Fruit fly (Drosophila melanogaster) whole organism, embryonic: Measurements from ENCODE around the gene CG43121.

Experiments
- Ada2b ChIP-seq: fragments of 200-800 bp; sonication (Bioruptor generic); IDR thresholded peaks from 2 replicates; pipeline ENCODE4 v1.3.6; 2022; ENCODE audit warnings: missing biosample characterization, missing genetic modification characterization
- CG10321 ChIP-seq: fragments of 200-800 bp; sonication (Bioruptor generic); IDR thresholded peaks from 2 replicates; pipeline ENCODE4 v1.3.6; 2022; ENCODE audit warnings: missing biosample characterization, missing genetic modification characterization
- CG10543 ChIP-seq: fragments of 200-800 bp; sonication (Bioruptor generic); optimal IDR thresholded peaks from 3 replicates; lab custom pipeline; 2017; ENCODE audit warnings: missing biosample characterization, mild to moderate bottlenecking, missing genetic modification characterization, moderate library complexity
- CG10959 ChIP-seq: fragments of 200-800 bp; sonication (Bioruptor generic); IDR thresholded peaks from 2 replicates; pipeline ENCODE4 v1.3.6; 2022; ENCODE audit warnings: missing biosample characterization, missing genetic modification characterization
- CG12155 ChIP-seq: fragments of 200-800 bp; sonication (Bioruptor generic); optimal IDR thresholded peaks from 3 replicates; lab custom pipeline; 2016; ENCODE audit warnings: missing biosample characterization, missing genetic modification characterization
- CG13775 ChIP-seq: fragments of 200-800 bp; sonication (Bioruptor generic); optimal IDR thresholded peaks from 3 replicates; lab custom pipeline; 2017; ENCODE audit warnings: missing biosample characterization, mild to moderate bottlenecking, missing genetic modification characterization
- CG1647 ChIP-seq: fragments of 200-800 bp; sonication (Bioruptor generic); optimal IDR thresholded peaks from 3 replicates; lab custom pipeline; 2016; ENCODE audit warnings: missing biosample characterization, missing genetic modification characterization
- CG16815 ChIP-seq: fragments of 200-800 bp; sonication (Bioruptor generic); optimal IDR thresholded peaks from 3 replicates; lab custom pipeline; 2017; ENCODE audit warnings: missing biosample characterization, mild to moderate bottlenecking, missing genetic modification characterization
- CG17328 ChIP-seq: fragments of 200-800 bp; sonication (Bioruptor generic); IDR thresholded peaks from 2 replicates; pipeline ENCODE4 v1.3.6; 2022; ENCODE audit warnings: missing biosample characterization, missing genetic modification characterization
- CG17359 ChIP-seq: fragments of 200-800 bp; sonication (Bioruptor generic); optimal IDR thresholded peaks from 3 replicates; lab custom pipeline; 2018; ENCODE audit warnings: missing biosample characterization, mild to moderate bottlenecking, missing genetic modification characterization, moderate library complexity
- CG1792 ChIP-seq: fragments of 200-800 bp; sonication (Bioruptor generic); optimal IDR thresholded peaks from 2 replicates; lab custom pipeline; 2016; ENCODE audit warnings: missing biosample characterization, missing genetic modification characterization
- CG2120 ChIP-seq: fragments of 200-800 bp; sonication (Bioruptor generic); optimal IDR thresholded peaks from 3 replicates; lab custom pipeline; 2016; ENCODE audit warnings: missing biosample characterization, missing genetic modification characterization
- CG2199 ChIP-seq: fragments of 200-800 bp; sonication (Bioruptor generic); IDR thresholded peaks from 3 replicates; pipeline ENCODE4 v1.3.6; 2022; ENCODE audit warnings: missing biosample characterization, missing genetic modification characterization
- CG31388 ChIP-seq: fragments of 200-800 bp; sonication (Bioruptor generic); optimal IDR thresholded peaks from 2 replicates; lab custom pipeline; 2016; ENCODE audit warnings: missing biosample characterization, missing genetic modification characterization
- CG31441 ChIP-seq: fragments of 200-800 bp; sonication (Bioruptor generic); IDR thresholded peaks from 2 replicates; pipeline ENCODE4 v1.3.6; 2022; ENCODE audit warnings: missing biosample characterization, missing genetic modification characterization
- CG33213 ChIP-seq: fragments of 200-800 bp; sonication (Bioruptor generic); optimal IDR thresholded peaks from 3 replicates; lab custom pipeline; 2016; ENCODE audit warnings: missing biosample characterization, missing genetic modification characterization
- CG33557 ChIP-seq: fragments of 200-800 bp; sonication (Bioruptor generic); optimal IDR thresholded peaks from 2 replicates; lab custom pipeline; 2019; ENCODE audit warnings: missing biosample characterization, mild to moderate bottlenecking, missing genetic modification characterization, moderate library complexity
- CG3407 ChIP-seq: fragments of 200-800 bp; sonication (Bioruptor generic); optimal IDR thresholded peaks from 2 replicates; lab custom pipeline; 2018; ENCODE audit warnings: missing biosample characterization, mild to moderate bottlenecking, missing genetic modification characterization
- CG6813 ChIP-seq: fragments of 200-800 bp; sonication (Bioruptor generic); optimal IDR thresholded peaks from 2 replicates; lab custom pipeline; 2017; ENCODE audit warnings: missing biosample characterization, missing genetic modification characterization, mild to moderate bottlenecking, moderate library complexity, missing genetic modification reagents
- CG7271 ChIP-seq: fragments of 200-800 bp; sonication (Bioruptor generic); optimal IDR thresholded peaks from 2 replicates; lab custom pipeline; 2018; ENCODE audit warnings: missing biosample characterization, mild to moderate bottlenecking, missing genetic modification characterization, moderate library complexity
- CG7839 ChIP-seq: fragments of 200-800 bp; sonication (Bioruptor generic); optimal IDR thresholded peaks from 3 replicates; lab custom pipeline; 2018; ENCODE audit warnings: missing biosample characterization, mild to moderate bottlenecking, missing genetic modification characterization, moderate library complexity
- CG7928 ChIP-seq: fragments of 200-800 bp; sonication (Bioruptor generic); optimal IDR thresholded peaks from 2 replicates; lab custom pipeline; 2017; ENCODE audit warnings: missing biosample characterization, mild to moderate bottlenecking, missing genetic modification characterization
- CG8290 ChIP-seq, 3 experiments: fragments of 200-800 bp; sonication (Bioruptor generic); optimal IDR thresholded peaks; 2 replicates each; lab custom pipeline; 2016 to 2019; ENCODE audit warnings: missing biosample characterization in 3 of 3, missing genetic modification characterization in 3 of 3, mild to moderate bottlenecking in 2 of 3, moderate library complexity in 1 of 3
- Drgx ChIP-seq: fragments of 200-800 bp; sonication (Bioruptor generic); IDR thresholded peaks from 2 replicates; pipeline ENCODE4 v1.3.6; 2022; ENCODE audit warnings: missing biosample characterization, missing genetic modification characterization
- HLH4C ChIP-seq: fragments of 200-800 bp; sonication (Bioruptor generic); IDR thresholded peaks from 3 replicates; pipeline ENCODE4 v1.3.6; 2022; ENCODE audit warnings: missing biosample characterization, missing genetic modification characterization; ENCODE audit not compliant: partially characterized antibody
- Lpt ChIP-seq: fragments of >200 bp; optimal IDR thresholded peaks from 2 replicates; lab custom pipeline; 2018; ENCODE audit warnings: missing biosample characterization, missing genetic modification characterization
- MBD-R2 ChIP-seq: fragments of 200-800 bp; sonication (Bioruptor generic); IDR thresholded peaks from 2 replicates; pipeline ENCODE4 v1.3.6; 2022; ENCODE audit warnings: missing biosample characterization, missing genetic modification characterization
- Med ChIP-seq: fragments of 200-800 bp; sonication (Bioruptor generic); peaks from one replicate; lab custom pipeline; 2016; ENCODE audit warnings: missing biosample characterization, missing genetic modification characterization, mild to moderate bottlenecking, inconsistent platforms, moderate library complexity
- Mes4 ChIP-seq: fragments of 200-800 bp; sonication (Bioruptor generic); optimal IDR thresholded peaks from 2 replicates; lab custom pipeline; 2016; ENCODE audit warnings: missing biosample characterization, missing genetic modification characterization
- NfI ChIP-seq: fragments of 200-800 bp; sonication (Bioruptor generic); optimal IDR thresholded peaks from 3 replicates; lab custom pipeline; 2018; ENCODE audit warnings: missing biosample characterization, mild to moderate bottlenecking, missing genetic modification characterization, moderate library complexity
- Rfx ChIP-seq: fragments of 200-800 bp; sonication (Bioruptor generic); IDR thresholded peaks from 2 replicates; pipeline ENCODE4 v1.3.6; 2022; ENCODE audit warnings: missing biosample characterization, missing genetic modification characterization
- ara ChIP-seq: fragments of 200-800 bp; sonication (Bioruptor generic); IDR thresholded peaks from 2 replicates; pipeline ENCODE4 v1.3.6; 2022; ENCODE audit warnings: missing biosample characterization, missing genetic modification characterization
- az2 ChIP-seq: fragments of 200-800 bp; sonication (Bioruptor generic); optimal IDR thresholded peaks from 3 replicates; lab custom pipeline; 2016; ENCODE audit warnings: missing biosample characterization, missing genetic modification characterization
- bowl ChIP-seq: fragments of 200-800 bp; sonication (Bioruptor generic); IDR thresholded peaks from 2 replicates; pipeline ENCODE4 v1.3.6; 2022; ENCODE audit warnings: missing biosample characterization, missing genetic modification characterization
- danr ChIP-seq: fragments of 200-800 bp; sonication (Bioruptor generic); IDR thresholded peaks from 2 replicates; pipeline ENCODE4 v1.3.6; 2022; ENCODE audit warnings: missing biosample characterization, missing genetic modification characterization
- ewg ChIP-seq: fragments of 200-800 bp; sonication (Bioruptor generic); optimal IDR thresholded peaks from 3 replicates; lab custom pipeline; 2017; ENCODE audit warnings: mild to moderate bottlenecking, missing biosample characterization, missing genetic modification reagents, missing genetic modification characterization
- fd64A ChIP-seq: fragments of 200-800 bp; sonication (Bioruptor generic); optimal IDR thresholded peaks from 3 replicates; lab custom pipeline; 2018; ENCODE audit warnings: missing biosample characterization, mild to moderate bottlenecking, missing genetic modification characterization
- fd96Cb ChIP-seq: fragments of 200-800 bp; sonication (Bioruptor generic); optimal IDR thresholded peaks from 2 replicates; lab custom pipeline; 2018; ENCODE audit warnings: missing biosample characterization, mild to moderate bottlenecking, missing genetic modification characterization, moderate library complexity
- gfzf ChIP-seq: fragments of 200-800 bp; sonication (Bioruptor generic); optimal IDR thresholded peaks from 2 replicates; lab custom pipeline; 2016; ENCODE audit warnings: missing biosample characterization, mild to moderate bottlenecking, missing genetic modification characterization, moderate library complexity
- grau ChIP-seq: fragments of 200-800 bp; optimal IDR thresholded peaks from 3 replicates; lab custom pipeline; 2019; ENCODE audit warnings: missing biosample characterization, mild to moderate bottlenecking, missing genetic modification characterization, moderate library complexity
- ind ChIP-seq: fragments of 200-800 bp; sonication (Bioruptor generic); optimal IDR thresholded peaks from 3 replicates; lab custom pipeline; 2016; ENCODE audit warnings: missing biosample characterization, missing genetic modification characterization
- lab ChIP-seq: fragments of 200-800 bp; sonication (Bioruptor generic); optimal IDR thresholded peaks from 3 replicates; lab custom pipeline; 2017; ENCODE audit warnings: missing biosample characterization, missing genetic modification characterization, mild to moderate bottlenecking, moderate library complexity, missing genetic modification reagents
- nerfin-2 ChIP-seq: fragments of 200-800 bp; sonication (Bioruptor generic); IDR thresholded peaks from 2 replicates; pipeline ENCODE4 v1.3.6; 2022; ENCODE audit warnings: missing biosample characterization, missing genetic modification characterization; ENCODE audit not compliant: partially characterized antibody
- sd ChIP-seq: fragments of 200-800 bp; sonication (Bioruptor generic); optimal IDR thresholded peaks from 3 replicates; lab custom pipeline; 2018; ENCODE audit warnings: missing biosample characterization, mild to moderate bottlenecking, missing genetic modification characterization, moderate library complexity
- sens ChIP-seq: fragments of 200-800 bp; sonication (Bioruptor generic); peaks from one replicate; lab custom pipeline; 2016; ENCODE audit warnings: missing biosample characterization, missing genetic modification characterization
- slbo ChIP-seq: fragments of 200-800 bp; sonication (Bioruptor generic); IDR thresholded peaks from 2 replicates; pipeline ENCODE4 v1.3.6; 2022; ENCODE audit warnings: missing biosample characterization, missing genetic modification characterization
- ttk ChIP-seq: fragments of 200-800 bp; sonication (Bioruptor generic); IDR thresholded peaks from 2 replicates; pipeline ENCODE4 v2.1.2; 2022; ENCODE audit warnings: missing biosample characterization, missing genetic modification characterization
- wdn ChIP-seq: fragments of 200-800 bp; sonication (Bioruptor generic); IDR thresholded peaks from 2 replicates; pipeline ENCODE4 v1.3.6; 2022; ENCODE audit warnings: missing biosample characterization, missing genetic modification characterization
- zfh1 ChIP-seq: fragments of 200-800 bp; sonication (Bioruptor generic); IDR thresholded peaks from 3 replicates; pipeline ENCODE4 v1.3.6; 2022; ENCODE audit warnings: missing biosample characterization, missing genetic modification characterization

CG43121 gene

DNA sequence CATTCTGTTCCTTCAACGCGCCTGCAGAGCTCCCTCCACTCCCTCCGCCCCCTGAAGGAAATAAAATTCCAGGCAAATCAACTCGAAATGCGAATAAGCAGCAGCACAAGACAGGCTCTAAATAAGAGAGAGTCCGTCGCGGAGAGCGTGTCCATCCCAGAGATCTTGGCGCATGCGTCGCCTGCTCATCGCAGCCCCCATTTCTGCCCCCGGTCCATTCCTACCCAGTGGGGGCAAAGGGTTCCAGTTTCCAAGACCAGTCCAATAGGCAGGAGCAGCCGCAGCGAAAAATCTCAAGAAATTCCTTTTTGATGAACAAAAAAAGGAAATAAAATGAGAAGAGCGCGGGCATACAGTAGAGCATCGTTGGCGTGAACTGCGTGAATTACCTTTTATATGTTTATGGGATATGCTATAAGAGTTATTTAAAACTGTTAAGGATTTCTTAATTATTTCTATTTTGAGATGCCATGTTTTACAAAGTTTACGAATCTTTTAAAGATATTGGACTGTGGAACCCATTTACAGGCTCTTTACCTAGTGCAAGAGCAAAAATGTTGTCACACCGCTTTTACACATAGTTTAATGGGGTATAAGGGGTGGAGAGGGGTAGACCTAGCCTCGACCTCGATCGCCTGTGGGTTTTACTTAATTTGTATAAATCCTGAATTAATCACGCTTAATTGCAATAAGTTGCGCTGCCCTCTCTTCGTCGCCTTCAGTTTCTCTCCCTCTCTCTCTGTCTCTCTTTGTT lies 38.0 kb downstream of the CG43121 start (continued):
- no peak for TF ChIP-seq NfI (GFP tag; lab: Kevin White, UChicago)
- TF ChIP-seq Med (GFP tag; lab: Kevin White, UChicago), result peak; percentile 70
- TF ChIP-seq CG31388 (GFP tag; lab: Kevin White, UChicago), result no peak
- TF ChIP-seq sens (GFP tag; lab: Kevin White, UChicago), result peak; percentile 88
- TF ChIP-seq CG7928, result no peak
- TF ChIP-seq CG10321 (GFP tag; lab: Robert Waterston, UW), result no peak
- peak; percentile 20 for TF ChIP-seq CG7839
- TF ChIP-seq CG2199 (GFP tag; lab: Robert Waterston, UW), result no peak
- TF ChIP-seq CG33213, result peak; percentile 27
- TF ChIP-seq az2 (GFP tag; lab: Kevin White, UChicago), result peak; percentile 23
- no peak for TF ChIP-seq CG33557
- no peak; the same call in 1 of the 2 replicates for TF ChIP-seq MBD-R2 (GFP tag; lab: Robert Waterston, UW)
- TF ChIP-seq lab (GFP tag; lab: Kevin White, UChicago), result no peak
- no peak for TF ChIP-seq CG17328 (GFP tag; lab: Robert Waterston, UW)
- 0 out of 2 replicates have a peak, but pooled peaks have one; percentile 10 for TF ChIP-seq Rfx (GFP tag; lab: Robert Waterston, UW)
- no peak for TF ChIP-seq gfzf (GFP tag; lab: Kevin White, UChicago)
- no peak for TF ChIP-seq CG12155 (GFP tag; lab: Kevin White, UChicago)
- TF ChIP-seq fd96Cb (tag; lab: Kevin White, UChicago), result peak; percentile 46
- TF ChIP-seq bowl (GFP tag; lab: Robert Waterston, UW), result no peak
- peak; percentile 93 for TF ChIP-seq grau (tag; lab: Kevin White, UChicago)
- no peak for TF ChIP-seq CG1792 (GFP tag; lab: Kevin White, UChicago)
- TF ChIP-seq CG3407, result no peak
- TF ChIP-seq CG16815, result peak; percentile 5
- 0 out of 2 replicates have a peak, but pooled peaks have one; percentile 39 for TF ChIP-seq CG31441 (GFP tag; lab: Robert Waterston, UW)
- 0 out of 2 replicates have a peak, but pooled peaks have one; percentile 42 for TF ChIP-seq nerfin-2
- no peak for TF ChIP-seq danr (GFP tag; lab: Robert Waterston, UW)
- peak; percentile 35 for TF ChIP-seq ind (GFP tag; lab: Kevin White, UChicago)
- no peak for TF ChIP-seq fd64A (GFP tag; lab: Kevin White, UChicago)
- 0 out of 3 replicates have a peak, but pooled peaks have one; percentile 13 for TF ChIP-seq HLH4C (GFP tag; lab: Robert Waterston, UW)
- no peak for TF ChIP-seq wdn (GFP tag; lab: Robert Waterston, UW)
- TF ChIP-seq Lpt (GFP tag; lab: Kevin White, UChicago), result no peak
- no peak for TF ChIP-seq CG8290 (GFP tag; optimal IDR thresholded peaks at IDR 0.05; lab: Kevin White, UChicago)
- peak in 1 of 2 experiments; percentile 2 for TF ChIP-seq CG8290 (tag; optimal IDR thresholded peaks at IDR 0.05; lab: Kevin White, UChicago)
- TF ChIP-seq CG7271 (tag; lab: Kevin White, UChicago), result no peak
- peak; percentile 86 for TF ChIP-seq Drgx
- TF ChIP-seq CG2120 (GFP tag; lab: Kevin White, UChicago), result peak; percentile 4
- peak; percentile 9; the same call in 1 of the 2 replicates for TF ChIP-seq ttk (GFP tag; lab: Robert Waterston, UW)
- TF ChIP-seq ara, result 0 out of 2 replicates have a peak, but pooled peaks have one; percentile 27
- no peak for TF ChIP-seq sd (tag; lab: Kevin White, UChicago)
- no peak for TF ChIP-seq CG10543 (GFP tag; lab: Kevin White, UChicago)
- TF ChIP-seq ewg (GFP tag; lab: Kevin White, UChicago), result no peak
- TF ChIP-seq CG17359 (tag; lab: Kevin White, UChicago), result peak; percentile 27
- TF ChIP-seq slbo (GFP tag; lab: Robert Waterston, UW), result peak; percentile 37; the same call in 1 of the 2 replicates
- peak; percentile 27 for TF ChIP-seq CG6813
- peak; percentile 24 for TF ChIP-seq CG13775 (GFP tag; lab: Kevin White, UChicago)
- TF ChIP-seq Mes4 (GFP tag; lab: Kevin White, UChicago), result peak; percentile 41
- peak; percentile 50; the same call in 1 of the 2 replicates for TF ChIP-seq Ada2b
- TF ChIP-seq CG10959, result 0 out of 2 replicates have a peak, but pooled peaks have one; percentile 20
- TF ChIP-seq zfh1, result peak; percentile 41; the same call in 1 of the 3 replicates
- no peak for TF ChIP-seq CG1647 (GFP tag; lab: Kevin White, UChicago)
